Fruit fly (Drosophila melanogaster): Measurements from ENCODE around the gene CG13295.

Gene CG13295

DNA sequence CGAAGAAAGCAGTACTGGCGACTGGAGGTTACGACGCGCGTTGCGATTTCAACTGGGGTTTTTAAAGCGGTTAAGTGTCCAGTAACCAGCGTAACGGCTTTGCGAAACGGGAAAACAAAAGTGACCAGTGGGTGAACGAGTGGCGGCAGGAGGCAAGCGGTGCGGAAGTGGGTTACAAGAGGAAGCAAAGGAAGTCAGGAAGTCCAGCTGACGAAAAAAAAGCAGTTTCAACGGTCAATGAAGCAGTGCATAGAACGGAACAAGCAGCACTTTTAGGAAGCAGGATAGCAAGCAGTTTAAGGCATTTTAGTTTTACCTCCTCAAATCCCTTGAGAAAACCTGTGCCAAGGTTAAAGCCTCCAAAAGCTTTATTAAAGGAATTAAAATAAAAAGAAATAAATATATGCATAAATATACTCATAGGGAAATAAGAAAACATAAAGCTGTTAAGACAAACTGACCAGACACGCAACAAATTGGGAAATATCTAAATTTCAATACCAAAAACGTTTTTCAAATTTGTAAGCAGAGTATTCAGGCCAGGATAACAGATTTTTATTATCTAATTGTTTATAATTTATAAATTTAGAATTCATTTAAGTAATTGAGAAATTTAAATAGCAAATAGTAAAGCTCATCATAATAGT is 15.9 kb downstream of the CG13295 start, which contains the start of gene CG6592 (continued):
- TF ChIP-seq trh (GFP tag; optimal IDR thresholded peaks at IDR 0.05), result peak; percentile 16
- TF ChIP-seq CkIIα-i1 (GFP tag; IDR thresholded peaks at IDR 0.05), result no peak
- no peak for TF ChIP-seq bsh (GFP tag; optimal IDR thresholded peaks at IDR 0.05)
- peak; percentile 17 for TF ChIP-seq az2 (GFP tag; optimal IDR thresholded peaks at IDR 0.05)
- peak; percentile 26; the same call in 1 of the 3 replicates for TF ChIP-seq croc (GFP tag; conservative IDR thresholded peaks at IDR 0.05)
- no peak for TF ChIP-seq crol (GFP tag; IDR thresholded peaks at IDR 0.05)
- peak in 1 of 2 experiments; percentile 67 for TF ChIP-seq tll (GFP tag; optimal IDR thresholded peaks at IDR 0.05)
- peak; percentile 45 for TF ChIP-seq Mad (GFP tag; optimal IDR thresholded peaks at IDR 0.05)
- peak; percentile 44 for TF ChIP-seq CG18619 (GFP tag; optimal IDR thresholded peaks at IDR 0.05)
- TF ChIP-seq ssp (GFP tag; IDR thresholded peaks at IDR 0.05), result no peak
- TF ChIP-seq HmgD (GFP tag; optimal IDR thresholded peaks at IDR 0.05), result peak; percentile 48
- TF ChIP-seq Dfd (GFP tag; optimal IDR thresholded peaks at IDR 0.05), result peak in 1 of 2 experiments; percentile 70
- TF ChIP-seq CG15269 (tag; optimal IDR thresholded peaks at IDR 0.05), result no peak
- peak; percentile 59 for TF ChIP-seq nmo (GFP tag; optimal IDR thresholded peaks at IDR 0.05)
- no peak for TF ChIP-seq lov (optimal IDR thresholded peaks at IDR 0.05)
- TF ChIP-seq lov (GFP tag; IDR thresholded peaks at IDR 0.05), result peak; percentile 73; the same call in 2 of the 3 replicates
- TF ChIP-seq sc (optimal IDR thresholded peaks at IDR 0.05), result no peak
- peak; percentile 39 for TF ChIP-seq sc (GFP tag; optimal IDR thresholded peaks at IDR 0.05)
- no peak for TF ChIP-seq wdn (GFP tag; IDR thresholded peaks at IDR 0.05)
- no peak for TF ChIP-seq grn (GFP tag; optimal IDR thresholded peaks at IDR 0.05)
- peak; percentile 63 for TF ChIP-seq Myb (GFP tag; optimal IDR thresholded peaks at IDR 0.05)
- TF ChIP-seq tna (GFP tag; IDR thresholded peaks at IDR 0.05; ENCODE audit: partially characterized antibody), result no peak
- TF ChIP-seq Bgb (GFP tag; IDR thresholded peaks at IDR 0.05; ENCODE audit: partially characterized antibody), result no peak
- peak; percentile 69 for TF ChIP-seq NC2β (GFP tag; optimal IDR thresholded peaks at IDR 0.05)
- TF ChIP-seq amos (GFP tag; IDR thresholded peaks at IDR 0.05; ENCODE audit: partially characterized antibody), result peak; percentile 12; the same call in 1 of the 2 replicates
- TF ChIP-seq crp (GFP tag; optimal IDR thresholded peaks at IDR 0.05), result peak in 1 of 2 experiments; percentile 57
- TF ChIP-seq CG8290 (GFP tag; optimal IDR thresholded peaks at IDR 0.05), result peak; percentile 81
- peak; percentile 60 to 84 for TF ChIP-seq CG8290 (tag; optimal IDR thresholded peaks at IDR 0.05)
- TF ChIP-seq CG11456 (GFP tag; IDR thresholded peaks at IDR 0.05), result peak; percentile 69; the same call in 1 of the 3 replicates
- TF ChIP-seq Atf3 (GFP tag; optimal IDR thresholded peaks at IDR 0.05), result peak; percentile 6
- peak; percentile 44 for TF ChIP-seq CG12236 (GFP tag; optimal IDR thresholded peaks at IDR 0.05)
- TF ChIP-seq CG1024 (GFP tag; IDR thresholded peaks at IDR 0.05), result peak; percentile 16; the same call in 1 of the 2 replicates
- TF ChIP-seq disco-r (GFP tag; optimal IDR thresholded peaks at IDR 0.05), result peak; percentile 4
- peak; percentile 70; the same call in 1 of the 2 replicates for TF ChIP-seq chm (GFP tag; IDR thresholded peaks at IDR 0.05)
- TF ChIP-seq CG7839 (tag; optimal IDR thresholded peaks at IDR 0.05), result peak; percentile 49
- peak; percentile 62; the same call in 1 of the 2 replicates for TF ChIP-seq CG8765 (GFP tag; IDR thresholded peaks at IDR 0.05)
- peak; percentile 91 for TF ChIP-seq stwl (tag; optimal IDR thresholded peaks at IDR 0.05)
- no peak for TF ChIP-seq z (GFP tag; IDR thresholded peaks at IDR 0.05)
- peak; percentile 36 for TF ChIP-seq CG4617 (GFP tag; optimal IDR thresholded peaks at IDR 0.05; ENCODE audit: borderline replicate concordance)
- TF ChIP-seq CG17186 (GFP tag; optimal IDR thresholded peaks at IDR 0.05), result no peak
- peak in 1 of 2 experiments; percentile 24 for TF ChIP-seq Eip74EF (GFP tag; optimal IDR thresholded peaks at IDR 0.05)
- peak; percentile 61; the same call in 1 of the 3 replicates for TF ChIP-seq zfh1 (GFP tag; IDR thresholded peaks at IDR 0.05)
- TF ChIP-seq shn (GFP tag; optimal IDR thresholded peaks at IDR 0.05), result peak; percentile 32
- peak; percentile 36 for TF ChIP-seq CG9609 (GFP tag; optimal IDR thresholded peaks at IDR 0.05)
- peak; percentile 8 for TF ChIP-seq gem (tag; optimal IDR thresholded peaks at IDR 0.05)
- peak; percentile 14 for TF ChIP-seq her (GFP tag; optimal IDR thresholded peaks at IDR 0.05)
- peak; percentile 80 for TF ChIP-seq sens (GFP tag)
- peak; percentile 79 for TF ChIP-seq CG16815 (GFP tag; optimal IDR thresholded peaks at IDR 0.05)
- peak; percentile 62 for TF ChIP-seq CG10209 (GFP tag; optimal IDR thresholded peaks at IDR 0.05)
- peak; percentile 60 for TF ChIP-seq Mes4 (GFP tag; optimal IDR thresholded peaks at IDR 0.05)
